Worm (Caenorhabditis elegans): Measurements from ENCODE around the gene atg-16.2.

DNA sequence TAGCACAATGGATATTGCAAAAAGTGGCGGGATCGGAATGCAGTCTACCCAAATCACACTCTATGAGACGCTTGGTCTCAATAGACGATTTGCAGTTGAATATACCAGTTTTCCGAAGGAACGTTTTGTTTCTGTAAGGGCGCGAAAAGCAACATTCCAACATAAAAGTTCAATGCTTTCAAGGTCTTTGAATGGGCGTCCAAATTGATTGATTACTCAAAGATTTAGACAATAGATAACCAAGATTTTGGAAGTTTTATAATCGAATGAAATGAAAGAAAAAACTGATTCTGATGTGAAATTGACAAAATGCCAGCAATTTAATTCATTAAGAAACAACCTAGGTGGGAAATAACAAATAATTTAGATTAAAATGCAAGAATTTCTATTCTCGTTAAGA is 34.0 kb downstream of the atg-16.2 start:
- TF ChIP-seq ama-1 (optimal IDR thresholded peaks at IDR 0.05) (no peak), pes-1 (GFP tag; IDR thresholded peaks at IDR 0.05) (no peak), flt-1 (GFP tag; IDR thresholded peaks at IDR 0.05) (no peak), aly-1 (tag; optimal IDR thresholded peaks at IDR 0.05) (no peak), tra-4 (tag; optimal IDR thresholded peaks at IDR 0.05) (no peak), tbx-37 (GFP tag; conservative IDR thresholded peaks at IDR 0.05) (no peak), ceh-13 (GFP tag; optimal IDR thresholded peaks at IDR 0.05) (no peak), ceh-36 (tag; optimal IDR thresholded peaks at IDR 0.05) (no peak), tbx-11 (GFP tag; IDR thresholded peaks at IDR 0.05) (no peak), hnd-1 (tag; optimal IDR thresholded peaks at IDR 0.05) (no peak)

All from whole organism, early embryonic.